Worm (Caenorhabditis elegans) whole organism, L3 larva: ENCODE measurements around the gene R151.2.

Experiments
- R02D3.7 ChIP-seq: fragments of 150-350 bp; optimal IDR thresholded peaks from 2 replicates; lab custom pipeline; 2014; ENCODE audit warnings: missing biosample characterization, missing genetic modification characterization
- ZK546.5 ChIP-seq: sonication (generic microtip); optimal IDR thresholded peaks from 2 replicates; lab custom pipeline; 2017; ENCODE audit warnings: missing biosample characterization, missing genetic modification characterization
- aly-2 ChIP-seq: fragments of 150-350 bp; optimal IDR thresholded peaks from 2 replicates; lab custom pipeline; 2014; ENCODE audit warnings: missing biosample characterization, missing genetic modification characterization
- ama-1 ChIP-seq: fragments of 150-350 bp; optimal IDR thresholded peaks from 2 replicates; lab custom pipeline; 2018
- ceh-28 ChIP-seq: fragments of 150-350 bp; optimal IDR thresholded peaks from 2 replicates; lab custom pipeline; 2014; ENCODE audit warnings: missing biosample characterization, missing genetic modification reagents, missing genetic modification characterization
- ceh-82 ChIP-seq: fragments of 150-350 bp; optimal IDR thresholded peaks from 2 replicates; lab custom pipeline; 2014; ENCODE audit warnings: missing biosample characterization, missing genetic modification characterization
- ceh-9 ChIP-seq: sonication (generic microtip); optimal IDR thresholded peaks from 2 replicates; lab custom pipeline; 2018; ENCODE audit warnings: missing biosample characterization, missing genetic modification characterization
- daf-12 ChIP-seq: fragments of 150-350 bp; optimal IDR thresholded peaks from 2 replicates; lab custom pipeline; 2014; ENCODE audit warnings: missing biosample characterization, missing genetic modification reagents, missing genetic modification characterization
- egl-27 ChIP-seq: sonication (generic microtip); optimal IDR thresholded peaks from 4 replicates; lab custom pipeline; 2017; ENCODE audit warnings: missing biosample characterization, missing genetic modification reagents, missing genetic modification characterization
- egl-5 ChIP-seq: fragments of 150-350 bp; optimal IDR thresholded peaks from 2 replicates; lab custom pipeline; 2017; ENCODE audit warnings: missing biosample characterization, missing genetic modification reagents, missing genetic modification characterization, inconsistent platforms
- elt-1 ChIP-seq: fragments of 150-350 bp; optimal IDR thresholded peaks from 2 replicates; lab custom pipeline; 2014; ENCODE audit warnings: missing biosample characterization, missing genetic modification characterization
- elt-2 ChIP-seq: sonication (generic microtip); optimal IDR thresholded peaks from 2 replicates; lab custom pipeline; 2016; ENCODE audit warnings: missing genetic modification reagents, mild to moderate bottlenecking, missing genetic modification characterization, missing compliant biosample characterization
- elt-3 ChIP-seq, 3 experiments: fragments of 150-350 bp in 1 of 3; sonication (generic microtip) in 2 of 3; optimal IDR thresholded peaks; 2 replicates in 2 of 3; 4 replicates in 1 of 3; lab custom pipeline; 2014 to 2017; ENCODE audit warnings: missing biosample characterization in 3 of 3, missing genetic modification characterization in 3 of 3
- eor-1 ChIP-seq, 2 experiments: fragments of 150-350 bp; optimal IDR thresholded peaks; 2 replicates each; lab custom pipeline; 2014 to 2018; ENCODE audit warnings: missing biosample characterization in 2 of 2, missing genetic modification characterization in 2 of 2
- fkh-10 ChIP-seq: sonication (generic microtip); optimal IDR thresholded peaks from 2 replicates; lab custom pipeline; 2017; ENCODE audit warnings: missing biosample characterization, missing genetic modification reagents, missing genetic modification characterization
- fkh-2 ChIP-seq: fragments of 150-350 bp; optimal IDR thresholded peaks from 2 replicates; lab custom pipeline; 2014; ENCODE audit warnings: missing biosample characterization, missing genetic modification reagents, missing genetic modification characterization
- fos-1 ChIP-seq: fragments of 150-350 bp; optimal IDR thresholded peaks from 2 replicates; lab custom pipeline; 2014; ENCODE audit warnings: missing biosample characterization, missing genetic modification characterization
- hmg-11 ChIP-seq: sonication (generic microtip); optimal IDR thresholded peaks from 2 replicates; lab custom pipeline; 2016; ENCODE audit warnings: missing genetic modification characterization, missing compliant biosample characterization
- jun-1 ChIP-seq: fragments of 150-350 bp; optimal IDR thresholded peaks from 2 replicates; lab custom pipeline; 2014; ENCODE audit warnings: missing biosample characterization, missing genetic modification reagents, missing genetic modification characterization
- lin-15B ChIP-seq: fragments of 150-350 bp; optimal IDR thresholded peaks from 2 replicates; lab custom pipeline; 2014; ENCODE audit warnings: missing biosample characterization, missing genetic modification characterization
- lin-39 ChIP-seq: fragments of 150-350 bp; optimal IDR thresholded peaks from 2 replicates; lab custom pipeline; 2018; ENCODE audit warnings: missing biosample characterization, missing genetic modification reagents, missing genetic modification characterization
- mml-1 ChIP-seq: fragments of 150-350 bp; sonication (generic microtip); optimal IDR thresholded peaks from 3 replicates; lab custom pipeline; 2014; ENCODE audit warnings: missing biosample characterization, missing genetic modification characterization
- nfya-1 ChIP-seq: sonication (generic microtip); optimal IDR thresholded peaks from 2 replicates; lab custom pipeline; 2017; ENCODE audit warnings: missing genetic modification characterization, mild to moderate bottlenecking, missing compliant biosample characterization, antibody characterized with exemption, moderate library complexity; ENCODE audit not compliant: insufficient read depth
- nhr-11 ChIP-seq: fragments of 150-350 bp; optimal IDR thresholded peaks from 2 replicates; lab custom pipeline; 2014; ENCODE audit warnings: missing biosample characterization, missing genetic modification characterization
- nhr-12 ChIP-seq: fragments of 150-350 bp; optimal IDR thresholded peaks from 2 replicates; lab custom pipeline; 2014; ENCODE audit warnings: missing biosample characterization, missing genetic modification characterization
- nhr-23 ChIP-seq: fragments of 150-350 bp; optimal IDR thresholded peaks from 2 replicates; lab custom pipeline; 2014; ENCODE audit warnings: missing biosample characterization, missing genetic modification reagents, missing genetic modification characterization
- nhr-237 ChIP-seq: fragments of 150-350 bp; optimal IDR thresholded peaks from 2 replicates; lab custom pipeline; 2014; ENCODE audit warnings: missing biosample characterization, missing genetic modification characterization
- nhr-25 ChIP-seq: sonication (generic microtip); optimal IDR thresholded peaks from 2 replicates; lab custom pipeline; 2017; ENCODE audit warnings: missing biosample characterization, missing genetic modification characterization
- nhr-43 ChIP-seq: sonication (generic microtip); optimal IDR thresholded peaks from 2 replicates; lab custom pipeline; 2016; ENCODE audit warnings: mild to moderate bottlenecking, missing genetic modification characterization, missing compliant biosample characterization; ENCODE audit not compliant: poor library complexity, severe bottlenecking
- nhr-76 ChIP-seq: fragments of 150-350 bp; sonication (generic microtip); optimal IDR thresholded peaks from 5 replicates; lab custom pipeline; 2014; ENCODE audit warnings: missing biosample characterization, missing genetic modification characterization
- nhr-77 ChIP-seq: fragments of 150-350 bp; optimal IDR thresholded peaks from 2 replicates; lab custom pipeline; 2014; ENCODE audit warnings: missing biosample characterization, missing genetic modification characterization
- pha-4 ChIP-seq: fragments of 150-350 bp; optimal IDR thresholded peaks from 2 replicates; lab custom pipeline; 2014; ENCODE audit warnings: missing biosample characterization, missing genetic modification reagents, missing genetic modification characterization
- pqm-1 ChIP-seq: fragments of 150-350 bp; optimal IDR thresholded peaks from 2 replicates; lab custom pipeline; 2017; ENCODE audit warnings: missing biosample characterization, missing genetic modification characterization, inconsistent platforms
- sea-2 ChIP-seq: fragments of 150-350 bp; sonication (generic microtip); optimal IDR thresholded peaks from 4 replicates; lab custom pipeline; 2014; ENCODE audit warnings: missing biosample characterization, missing genetic modification reagents, missing genetic modification characterization
- skn-1 ChIP-seq: fragments of 150-350 bp; optimal IDR thresholded peaks from 2 replicates; lab custom pipeline; 2014; ENCODE audit warnings: missing biosample characterization, missing genetic modification characterization
- snpc-4 ChIP-seq: fragments of 150-350 bp; optimal IDR thresholded peaks from 2 replicates; lab custom pipeline; 2014; ENCODE audit warnings: missing biosample characterization, missing genetic modification characterization
- tbx-2 ChIP-seq: sonication (generic microtip); optimal IDR thresholded peaks from 2 replicates; lab custom pipeline; 2016; ENCODE audit warnings: mild to moderate bottlenecking, missing genetic modification characterization, missing compliant biosample characterization
- unc-39 ChIP-seq: sonication (generic microtip); optimal IDR thresholded peaks from 4 replicates; lab custom pipeline; 2017; ENCODE audit warnings: missing biosample characterization, missing genetic modification characterization
- unc-62 ChIP-seq: fragments of 150-350 bp; sonication (generic microtip); optimal IDR thresholded peaks from 4 replicates; lab custom pipeline; 2014; ENCODE audit warnings: missing biosample characterization, missing genetic modification reagents, missing genetic modification characterization
- ztf-11 ChIP-seq: fragments of 150-350 bp; optimal IDR thresholded peaks from 2 replicates; lab custom pipeline; 2014; ENCODE audit warnings: missing biosample characterization, missing genetic modification characterization
- ztf-4 ChIP-seq: fragments of 150-350 bp; optimal IDR thresholded peaks from 2 replicates; lab custom pipeline; 2014; ENCODE audit warnings: missing biosample characterization, missing genetic modification characterization

R151.2 gene

DNA sequence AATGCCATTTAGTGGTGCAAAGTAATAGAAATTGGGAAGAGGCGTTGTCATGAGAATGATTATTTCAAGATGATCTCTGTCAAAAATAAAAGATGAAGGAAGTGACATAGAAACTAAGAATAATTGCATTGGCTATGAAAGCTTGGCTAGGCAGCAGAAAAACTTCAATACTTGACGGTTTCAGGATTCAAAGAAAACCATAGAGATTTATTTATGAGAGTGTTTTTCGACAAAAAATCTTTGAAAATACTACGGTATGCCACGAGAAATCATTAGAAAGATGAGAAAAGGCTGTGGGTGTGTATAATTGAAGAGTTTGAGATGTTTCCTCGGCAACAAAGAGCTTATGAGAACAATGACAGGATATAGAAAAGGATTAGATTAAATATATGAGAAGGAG is 24.3 kb upstream of the R151.2 start, which contains the start of gene F37C12.14:
F37C12.14 (minus strand) TSS at position 101 of the 400 bp plus-strand sequence.
- TF ChIP-seq elt-2 (tag; lab: Kevin White, UChicago), result no peak
- TF ChIP-seq ceh-9 (tag; lab: Kevin White, UChicago), result no peak
- TF ChIP-seq ztf-11 (tag; lab: Kevin White, UChicago), result no peak
- no peak for TF ChIP-seq fos-1
- no peak for TF ChIP-seq elt-3 (tag; optimal IDR thresholded peaks at IDR 0.05; lab: Kevin White, UChicago)
- no peak for TF ChIP-seq daf-12
- no peak for TF ChIP-seq elt-1 (tag; lab: Kevin White, UChicago)
- TF ChIP-seq nhr-237 (tag; lab: Kevin White, UChicago), result no peak
- TF ChIP-seq ztf-4 (tag; lab: Kevin White, UChicago), result no peak
- TF ChIP-seq nhr-76 (tag; lab: Kevin White, UChicago), result no peak
- TF ChIP-seq ceh-82 (tag; lab: Kevin White, UChicago), result no peak

DNA sequence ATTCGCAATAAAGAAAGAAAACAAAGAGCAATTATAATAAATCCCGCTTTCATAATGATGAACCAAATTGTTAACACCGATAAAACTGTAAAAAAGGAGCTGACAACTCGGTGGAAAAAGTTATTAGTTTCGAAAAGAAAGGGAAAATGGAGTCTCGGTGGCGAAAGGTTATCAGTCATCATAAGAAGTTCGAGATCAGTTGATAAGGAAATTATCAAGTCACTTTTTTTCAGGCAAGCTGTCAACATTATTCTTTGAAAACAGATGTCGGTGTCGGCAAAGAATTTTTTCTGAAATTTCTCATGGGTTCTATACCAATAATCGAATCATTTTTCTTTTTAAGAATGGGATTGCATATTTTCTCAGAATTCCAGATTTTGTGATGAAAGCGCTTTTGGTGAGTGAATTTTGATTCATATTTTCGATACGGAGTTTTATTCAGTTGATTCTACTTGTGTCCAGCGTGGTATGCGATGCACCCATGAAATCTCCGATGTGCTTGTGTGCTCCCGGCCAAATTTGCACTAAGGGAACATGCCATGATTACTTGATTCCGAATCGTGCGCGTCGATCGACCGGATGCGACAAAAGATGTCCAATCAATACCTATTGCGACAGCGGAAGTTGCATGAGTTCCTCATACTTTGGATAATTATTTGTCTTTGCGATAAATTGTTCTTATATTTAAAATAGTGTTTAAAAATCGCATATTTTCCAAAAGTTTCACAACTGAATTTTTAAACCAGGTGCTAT is 21.3 kb upstream of the R151.2 start, which contains the start of the genes F37C12.21 and F37C12.10:
F37C12.21 (plus strand) TSS at position 58 of the 753 bp plus-strand sequence.
F37C12.10 (minus strand) TSS at position 85 of the 753 bp plus-strand sequence.
- TF ChIP-seq aly-2 (tag; lab: Kevin White, UChicago) (no peak), pqm-1 (tag; lab: Kevin White, UChicago) (peak; percentile 33), elt-2 (tag; lab: Kevin White, UChicago) (peak; percentile 77), pha-4 (peak; percentile 4)

DNA sequence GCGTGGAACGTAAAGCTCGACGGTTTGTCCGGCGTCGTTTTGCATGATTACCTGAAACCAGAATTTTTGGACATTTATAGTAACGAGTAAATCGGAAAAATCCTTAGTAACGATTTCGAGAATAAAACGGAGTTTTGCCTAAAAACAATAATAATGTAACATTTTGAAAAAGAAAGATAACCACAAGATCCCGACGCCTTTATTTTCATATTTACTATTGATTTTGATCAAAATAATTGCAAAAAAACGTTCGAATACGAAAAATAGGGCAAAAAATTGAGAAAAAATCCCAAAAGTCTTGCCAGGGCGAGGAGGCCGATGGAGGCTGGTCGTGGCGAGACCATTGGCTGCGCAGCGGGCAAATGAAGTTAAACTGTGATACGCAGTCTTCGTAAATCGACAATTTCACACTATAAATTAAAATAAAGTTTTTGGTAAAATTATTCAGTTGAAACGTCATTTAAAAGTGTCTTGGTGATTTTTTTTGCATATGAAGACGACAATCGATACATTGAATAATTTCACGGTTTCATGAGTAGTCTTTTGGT is 20.1 kb upstream of the R151.2 start, which contains the start of gene rps-21:
rps-21 (minus strand) TSS at position 51 of the 548 bp plus-strand sequence.
- TF ChIP-seq ZK546.5 (tag; lab: Kevin White, UChicago), result peak; percentile 24
- TF ChIP-seq egl-5, result peak; percentile 77
- no peak for TF ChIP-seq unc-39 (tag; lab: Kevin White, UChicago)
- TF ChIP-seq nhr-76 (tag; lab: Kevin White, UChicago), result no peak
- TF ChIP-seq pqm-1 (tag; lab: Kevin White, UChicago), result peak; percentile 49
- TF ChIP-seq ama-1 (lab: Kevin White, UChicago), result peak; percentile 44
- TF ChIP-seq nhr-23 (tag; lab: Kevin White, UChicago), result peak; percentile 93
- no peak for TF ChIP-seq elt-1 (tag; lab: Kevin White, UChicago)
- TF ChIP-seq snpc-4 (tag; lab: Kevin White, UChicago), result peak; percentile 54
- peak; percentile 23 for TF ChIP-seq unc-62 (GFP tag; lab: Kevin White, UChicago)
- no peak for TF ChIP-seq mml-1 (tag; lab: Kevin White, UChicago)
- peak; percentile 23 for TF ChIP-seq jun-1 (tag; lab: Kevin White, UChicago)
- TF ChIP-seq ceh-28, result no peak
- no peak for TF ChIP-seq fkh-2 (tag; lab: Kevin White, UChicago)
- peak; percentile 82 for TF ChIP-seq nhr-25 (tag; lab: Kevin White, UChicago)
- TF ChIP-seq ceh-9 (tag; lab: Kevin White, UChicago), result no peak
- TF ChIP-seq eor-1 (tag; optimal IDR thresholded peaks at IDR 0.05; lab: Kevin White, UChicago), result no peak
- TF ChIP-seq nfya-1, result peak; percentile 90
- TF ChIP-seq nhr-77, result peak; percentile 4
- TF ChIP-seq nhr-11, result peak; percentile 59
- TF ChIP-seq fkh-10 (GFP tag; lab: Kevin White, UChicago), result peak; percentile 58
- peak; percentile 9 for TF ChIP-seq tbx-2 (tag; lab: Kevin White, UChicago)
- TF ChIP-seq egl-27, result peak; percentile 65
- TF ChIP-seq ceh-82 (tag; lab: Kevin White, UChicago), result peak; percentile 26
- no peak for TF ChIP-seq nhr-12 (tag; lab: Kevin White, UChicago)
- no peak for TF ChIP-seq hmg-11 (tag; lab: Kevin White, UChicago)
- peak; percentile 54 for TF ChIP-seq skn-1 (tag; lab: Kevin White, UChicago)
- TF ChIP-seq daf-12, result no peak
- peak; percentile 62 for TF ChIP-seq elt-2 (tag; lab: Kevin White, UChicago)
- no peak for TF ChIP-seq sea-2 (GFP tag; lab: Kevin White, UChicago)
- TF ChIP-seq ztf-11 (tag; lab: Kevin White, UChicago), result no peak
- TF ChIP-seq R02D3.7 (tag; lab: Kevin White, UChicago), result peak; percentile 96
- TF ChIP-seq nhr-43, result peak; percentile 48
- peak; percentile 92 for TF ChIP-seq lin-39 (tag; lab: Kevin White, UChicago)
- peak; percentile 94 for TF ChIP-seq lin-15B
- TF ChIP-seq pha-4, result peak; percentile 93
